Fruit fly (Drosophila melanogaster): ENCODE results near the gene Prestin.

DNA sequence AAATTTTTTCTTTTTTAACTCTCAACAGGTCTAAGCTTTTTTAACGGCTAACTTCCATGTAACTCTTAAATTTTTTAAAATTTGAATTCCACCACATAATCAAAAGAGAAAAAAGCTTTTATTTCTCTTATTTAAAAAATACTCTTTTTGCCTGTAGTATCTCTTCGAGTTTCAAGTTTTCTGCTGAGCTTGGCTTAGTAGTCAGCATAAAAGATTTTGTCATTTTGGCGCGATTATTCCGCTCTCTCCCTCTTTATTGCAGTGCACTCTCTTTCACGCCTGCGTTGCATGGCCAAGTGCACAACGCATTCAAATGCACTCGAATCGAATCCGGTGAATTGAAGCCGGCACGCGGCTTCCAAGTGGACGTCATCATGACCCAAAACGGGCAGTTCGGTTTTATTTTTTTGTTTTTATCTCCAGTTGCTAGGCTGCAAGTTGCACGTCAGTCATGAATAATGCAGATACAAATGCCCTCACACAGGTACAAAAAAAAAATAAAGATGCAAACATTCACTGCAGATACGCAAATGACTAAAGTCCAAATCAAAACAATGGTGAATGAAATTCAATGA is 6.4 kb upstream of the Prestin start:
- no peak for TF ChIP-seq CG10631 (GFP tag; optimal IDR thresholded peaks at IDR 0.05)
- no peak for TF ChIP-seq Sox14 (GFP tag; optimal IDR thresholded peaks at IDR 0.05)
- TF ChIP-seq Hr39 (GFP tag; optimal IDR thresholded peaks at IDR 0.05): no peak
- TF ChIP-seq esn (GFP tag; optimal IDR thresholded peaks at IDR 0.05): no peak
- TF ChIP-seq dac (GFP tag; optimal IDR thresholded peaks at IDR 0.05): no peak
- no peak for TF ChIP-seq fd59A (GFP tag; optimal IDR thresholded peaks at IDR 0.05)
- no peak for TF ChIP-seq fkh (GFP tag; optimal IDR thresholded peaks at IDR 0.05)
- TF ChIP-seq dsx (GFP tag; optimal IDR thresholded peaks at IDR 0.05; ENCODE audit: poor library complexity, severe bottlenecking): no peak
- no peak for TF ChIP-seq CG4318 (GFP tag; optimal IDR thresholded peaks at IDR 0.05)
- no peak for TF ChIP-seq CG11294 (GFP tag; IDR thresholded peaks at IDR 0.05)
- no peak for TF ChIP-seq Met (GFP tag; optimal IDR thresholded peaks at IDR 0.05)
